Worm (Caenorhabditis elegans): ENCODE measurements around the gene R53.4.

ce11 chrII:10017528-10017927 lies 49.7 kb upstream of the R53.4 start:
- TF ChIP-seq mdl-1 (tag; optimal IDR thresholded peaks at IDR 0.05) (no peak), dmd-4 (tag; optimal IDR thresholded peaks at IDR 0.05) (no peak), nhr-237 (tag; optimal IDR thresholded peaks at IDR 0.05) (no peak), lsy-2 (tag; optimal IDR thresholded peaks at IDR 0.05) (no peak), skn-1 (tag; optimal IDR thresholded peaks at IDR 0.05) (no peak), blmp-1 (tag; optimal IDR thresholded peaks at IDR 0.05; ENCODE audit: insufficient read depth) (no peak), aly-2 (tag; optimal IDR thresholded peaks at IDR 0.05) (no peak), nhr-11 (tag; optimal IDR thresholded peaks at IDR 0.05) (no peak), R02D3.7 (tag; optimal IDR thresholded peaks at IDR 0.05) (no peak)
